Fruit fly (Drosophila melanogaster) whole organism, prepupa: ENCODE data around the gene CG44094.

Source experiments
- Blimp-1 ChIP-seq: fragments of 200-800 bp; sonication (Bioruptor generic); optimal IDR thresholded peaks from 3 replicates; lab custom pipeline; 2017; ENCODE audit warnings: missing biosample characterization, missing genetic modification characterization, mild to moderate bottlenecking, moderate library complexity, missing genetic modification reagents
- CG10631 ChIP-seq: fragments of 200-800 bp; sonication (Bioruptor generic); optimal IDR thresholded peaks from 2 replicates; lab custom pipeline; 2016; ENCODE audit warnings: missing biosample characterization, missing genetic modification characterization
- CG10669 ChIP-seq: fragments of 200-800 bp; sonication (Bioruptor generic); optimal IDR thresholded peaks from 3 replicates; lab custom pipeline; 2018; ENCODE audit warnings: missing biosample characterization, mild to moderate bottlenecking, missing genetic modification characterization, moderate library complexity
- CG11294 ChIP-seq: fragments of 200-800 bp; sonication (Bioruptor generic); IDR thresholded peaks from 2 replicates; pipeline ENCODE4 v1.3.6; 2022; ENCODE audit warnings: missing biosample characterization, missing genetic modification characterization
- CG11762 ChIP-seq: fragments of 200-800 bp; sonication (Bioruptor generic); optimal IDR thresholded peaks from 3 replicates; lab custom pipeline; 2016; ENCODE audit warnings: missing biosample characterization, missing genetic modification characterization; ENCODE audit not compliant: insufficient read depth
- CG11902 ChIP-seq: fragments of 200-800 bp; sonication (Bioruptor generic); optimal IDR thresholded peaks from 3 replicates; lab custom pipeline; 2016; ENCODE audit warnings: missing biosample characterization, missing genetic modification characterization
- CG15336 ChIP-seq: fragments of 200-800 bp; sonication (Bioruptor generic); IDR thresholded peaks from 2 replicates; pipeline ENCODE4 v1.3.6; 2022; ENCODE audit warnings: missing biosample characterization, missing genetic modification characterization
- CG1621 ChIP-seq: fragments of 200-800 bp; sonication (Bioruptor generic); optimal IDR thresholded peaks from 3 replicates; lab custom pipeline; 2018; ENCODE audit warnings: missing biosample characterization, mild to moderate bottlenecking, missing genetic modification characterization
- CG16779 ChIP-seq: fragments of 200-800 bp; sonication (Bioruptor generic); optimal IDR thresholded peaks from 3 replicates; lab custom pipeline; 2017; ENCODE audit warnings: missing biosample characterization, mild to moderate bottlenecking, missing genetic modification characterization
- CG3032 ChIP-seq: fragments of 200-800 bp; optimal IDR thresholded peaks from 2 replicates; lab custom pipeline; 2019; ENCODE audit warnings: missing biosample characterization, mild to moderate bottlenecking, missing genetic modification characterization, moderate library complexity
- CG31627 ChIP-seq: fragments of 200-800 bp; sonication (Bioruptor generic); optimal IDR thresholded peaks from 3 replicates; lab custom pipeline; 2016; ENCODE audit warnings: missing biosample characterization, missing genetic modification characterization
- CG32006 ChIP-seq: fragments of 200-800 bp; sonication (Bioruptor generic); optimal IDR thresholded peaks from 3 replicates; lab custom pipeline; 2017; ENCODE audit warnings: missing biosample characterization, mild to moderate bottlenecking, missing genetic modification characterization
- CG34406 ChIP-seq: fragments of 200-800 bp; sonication (Bioruptor generic); optimal IDR thresholded peaks from 3 replicates; lab custom pipeline; 2016; ENCODE audit warnings: missing biosample characterization, missing genetic modification characterization
- CG3919 ChIP-seq: fragments of 200-800 bp; sonication (Bioruptor generic); optimal IDR thresholded peaks from 3 replicates; lab custom pipeline; 2016; ENCODE audit warnings: missing biosample characterization, missing genetic modification characterization
- CG4318 ChIP-seq: fragments of 200-800 bp; sonication (Bioruptor generic); optimal IDR thresholded peaks from 3 replicates; lab custom pipeline; 2017; ENCODE audit warnings: missing biosample characterization, mild to moderate bottlenecking, missing genetic modification characterization
- CG6808 ChIP-seq: fragments of 200-800 bp; sonication (Bioruptor generic); optimal IDR thresholded peaks from 3 replicates; lab custom pipeline; 2017; ENCODE audit warnings: missing biosample characterization, missing genetic modification characterization, mild to moderate bottlenecking, moderate library complexity, missing genetic modification reagents
- CG6854 ChIP-seq: fragments of 200-800 bp; sonication (Bioruptor generic); optimal IDR thresholded peaks from 2 replicates; lab custom pipeline; 2017; ENCODE audit warnings: missing biosample characterization, mild to moderate bottlenecking, missing genetic modification characterization
- CG7368 ChIP-seq: fragments of 200-800 bp; sonication (Bioruptor generic); optimal IDR thresholded peaks from 3 replicates; lab custom pipeline; 2016; ENCODE audit warnings: missing biosample characterization, missing genetic modification characterization
- CG8632 ChIP-seq: fragments of 200-800 bp; sonication (Bioruptor generic); optimal IDR thresholded peaks from 3 replicates; lab custom pipeline; 2016; ENCODE audit warnings: missing biosample characterization, missing genetic modification characterization
- CG9139 ChIP-seq: fragments of 200-800 bp; sonication (Bioruptor generic); optimal IDR thresholded peaks from 3 replicates; lab custom pipeline; 2017; ENCODE audit warnings: missing biosample characterization, mild to moderate bottlenecking, missing genetic modification characterization
- Eip75B ChIP-seq: fragments of 200-800 bp; sonication (Bioruptor generic); optimal IDR thresholded peaks from 3 replicates; lab custom pipeline; 2016; ENCODE audit warnings: missing biosample characterization, missing genetic modification characterization
- Eip78C ChIP-seq: fragments of 200-800 bp; sonication (Bioruptor generic); peaks from one replicate; lab custom pipeline; 2016; ENCODE audit warnings: missing biosample characterization, missing genetic modification characterization
- Eip93F ChIP-seq: fragments of 200-800 bp; sonication (Bioruptor generic); optimal IDR thresholded peaks from 2 replicates; lab custom pipeline; 2016; ENCODE audit warnings: missing biosample characterization, mild to moderate bottlenecking, missing genetic modification characterization
- Ets21C ChIP-seq: fragments of 200-800 bp; sonication (Bioruptor generic); optimal IDR thresholded peaks from 3 replicates; lab custom pipeline; 2016; ENCODE audit warnings: missing biosample characterization, missing genetic modification characterization
- Ets96B ChIP-seq: fragments of 200-800 bp; optimal IDR thresholded peaks from 2 replicates; lab custom pipeline; 2019; ENCODE audit warnings: missing biosample characterization, mild to moderate bottlenecking, missing genetic modification characterization, moderate library complexity
- Gug ChIP-seq: fragments of 200-800 bp; sonication (Bioruptor generic); IDR thresholded peaks from 2 replicates; pipeline ENCODE4 v1.3.6; 2022; ENCODE audit warnings: missing biosample characterization, missing genetic modification characterization
- Hr38 ChIP-seq: sonication (Bioruptor generic); optimal IDR thresholded peaks from 2 replicates; lab custom pipeline; 2016; ENCODE audit warnings: missing biosample characterization, missing genetic modification characterization
- Hr39 ChIP-seq: fragments of 200-800 bp; sonication (Bioruptor generic); optimal IDR thresholded peaks from 2 replicates; lab custom pipeline; 2016; ENCODE audit warnings: missing biosample characterization, missing genetic modification characterization
- Hr4 ChIP-seq: fragments of 200-800 bp; sonication (Bioruptor generic); optimal IDR thresholded peaks from 3 replicates; lab custom pipeline; 2016; ENCODE audit warnings: missing biosample characterization, missing genetic modification characterization
- Lpt ChIP-seq: fragments of 200-800 bp; sonication (Bioruptor generic); optimal IDR thresholded peaks from 3 replicates; lab custom pipeline; 2016; ENCODE audit warnings: missing biosample characterization, missing genetic modification characterization
- Met ChIP-seq: fragments of 200-800 bp; sonication (Bioruptor generic); optimal IDR thresholded peaks from 3 replicates; lab custom pipeline; 2016; ENCODE audit warnings: missing biosample characterization, missing genetic modification characterization
- OdsH ChIP-seq: fragments of 200-800 bp; sonication (Bioruptor generic); optimal IDR thresholded peaks from 3 replicates; lab custom pipeline; 2016; ENCODE audit warnings: missing biosample characterization, missing genetic modification characterization
- Smox ChIP-seq: fragments of 200-800 bp; sonication (Bioruptor generic); optimal IDR thresholded peaks from 3 replicates; lab custom pipeline; 2016; ENCODE audit warnings: missing biosample characterization, missing genetic modification characterization
- Sox102F ChIP-seq: fragments of 200-800 bp; sonication (Bioruptor generic); optimal IDR thresholded peaks from 2 replicates; lab custom pipeline; 2016; ENCODE audit warnings: missing biosample characterization, mild to moderate bottlenecking, missing genetic modification characterization
- Sox14 ChIP-seq: fragments of 200-800 bp; sonication (Bioruptor generic); optimal IDR thresholded peaks from 3 replicates; lab custom pipeline; 2016; ENCODE audit warnings: missing biosample characterization, missing genetic modification characterization
- Sox15 ChIP-seq: fragments of 200-800 bp; sonication (Bioruptor generic); optimal IDR thresholded peaks from 3 replicates; lab custom pipeline; 2016; ENCODE audit warnings: missing biosample characterization, missing genetic modification characterization
- achi ChIP-seq: fragments of 200-800 bp; sonication (Bioruptor generic); optimal IDR thresholded peaks from 3 replicates; lab custom pipeline; 2016; ENCODE audit warnings: missing biosample characterization, missing genetic modification characterization
- acj6 ChIP-seq: fragments of 200-800 bp; sonication (Bioruptor generic); optimal IDR thresholded peaks from 3 replicates; lab custom pipeline; 2016; ENCODE audit warnings: missing biosample characterization, missing genetic modification characterization
- dac ChIP-seq: fragments of 200-800 bp; sonication (Bioruptor generic); optimal IDR thresholded peaks from 2 replicates; lab custom pipeline; 2017; ENCODE audit warnings: missing biosample characterization, mild to moderate bottlenecking, missing genetic modification characterization
- eg ChIP-seq: fragments of 200-800 bp; sonication (Bioruptor generic); IDR thresholded peaks from 3 replicates; pipeline ENCODE4 v1.3.6; 2022; ENCODE audit warnings: missing biosample characterization, missing genetic modification characterization
- fkh ChIP-seq: fragments of 200-800 bp; sonication (Bioruptor generic); optimal IDR thresholded peaks from 3 replicates; lab custom pipeline; 2017; ENCODE audit warnings: missing biosample characterization, mild to moderate bottlenecking, missing genetic modification characterization, moderate library complexity
- lz ChIP-seq: fragments of 200-800 bp; sonication (Bioruptor generic); optimal IDR thresholded peaks from 3 replicates; lab custom pipeline; 2016; ENCODE audit warnings: missing biosample characterization, missing genetic modification characterization
- net ChIP-seq: fragments of 200-800 bp; sonication (Bioruptor generic); optimal IDR thresholded peaks from 3 replicates; lab custom pipeline; 2016; ENCODE audit warnings: missing biosample characterization, missing genetic modification characterization
- spab ChIP-seq: fragments of 200-800 bp; sonication (Bioruptor generic); optimal IDR thresholded peaks from 2 replicates; lab custom pipeline; 2017; ENCODE audit warnings: missing biosample characterization, mild to moderate bottlenecking, missing genetic modification characterization, missing genetic modification reagents
- ss ChIP-seq, 2 experiments: fragments of 200-800 bp; sonication (Bioruptor generic); optimal IDR thresholded peaks; 2 replicates in 1 of 2; 3 replicates in 1 of 2; lab custom pipeline; 2017 to 2018; ENCODE audit warnings: mild to moderate bottlenecking in 2 of 2, missing biosample characterization in 2 of 2, missing genetic modification characterization in 2 of 2, moderate library complexity in 1 of 2
- svp ChIP-seq: fragments of 200-800 bp; sonication (Bioruptor generic); peaks from one replicate; lab custom pipeline; 2016; ENCODE audit warnings: missing biosample characterization, missing genetic modification characterization

The CG44094 gene

DNA sequence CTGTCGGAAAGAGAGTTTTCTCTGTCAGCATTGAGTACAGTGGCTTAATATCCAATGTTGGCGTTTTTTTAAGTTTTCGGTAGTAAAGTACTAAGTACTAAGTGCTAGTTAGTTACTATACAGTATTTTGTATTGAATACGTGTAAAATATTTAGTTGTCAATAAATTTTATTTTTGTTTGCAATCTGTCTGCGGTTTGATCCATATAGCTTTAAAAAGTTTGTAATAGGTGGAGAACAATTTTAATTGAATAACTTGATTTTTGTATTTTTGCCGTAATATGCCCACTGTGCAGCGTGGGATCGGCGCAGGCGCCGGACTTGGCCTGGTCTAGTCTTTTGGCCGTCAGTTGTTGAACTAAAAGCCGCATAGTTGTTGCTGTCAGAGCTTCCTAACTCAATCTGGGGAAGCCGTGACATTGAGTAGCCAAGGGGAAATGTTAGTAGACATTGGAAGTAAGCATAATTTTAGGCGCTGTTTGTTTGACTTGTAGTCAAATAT, 18.0 kb downstream of the CG44094 start (continued):
- TF ChIP-seq CG10669 (GFP tag; lab: Kevin White, UChicago) = peak; percentile 72
- TF ChIP-seq CG11762 (GFP tag; lab: Kevin White, UChicago) = peak; percentile 48
- TF ChIP-seq CG16779 (tag; lab: Kevin White, UChicago) = peak; percentile 58
- TF ChIP-seq CG11294 = peak; percentile 59; the same call in 1 of the 2 replicates
- TF ChIP-seq Hr39 (GFP tag; lab: Kevin White, UChicago) = peak; percentile 28
- peak; percentile 87 for TF ChIP-seq dac (GFP tag; lab: Kevin White, UChicago)
- TF ChIP-seq Ets21C (GFP tag; lab: Kevin White, UChicago) = peak; percentile 15
- peak; percentile 84 for TF ChIP-seq svp (GFP tag; lab: Kevin White, UChicago)
- TF ChIP-seq Sox102F (GFP tag; lab: Kevin White, UChicago) = peak; percentile 49
- peak in 1 of 2 experiments; percentile 69 for TF ChIP-seq ss (GFP tag; optimal IDR thresholded peaks at IDR 0.05; lab: Kevin White, UChicago)
- TF ChIP-seq eg (GFP tag; lab: Robert Waterston, UW) = peak; percentile 81
- TF ChIP-seq Eip93F (GFP tag; lab: Kevin White, UChicago) = no peak
- no peak for TF ChIP-seq CG11902
- peak; percentile 73 for TF ChIP-seq Ets96B
- TF ChIP-seq lz = peak; percentile 67
- TF ChIP-seq Met = peak; percentile 63

- TF ChIP-seq lz (no peak), CG34406 (GFP tag; lab: Kevin White, UChicago) (peak; percentile 40), CG6808 (peak; percentile 56), CG7368 (GFP tag; lab: Kevin White, UChicago) (no peak), Blimp-1 (GFP tag; lab: Kevin White, UChicago) (no peak), CG15336 (GFP tag; lab: Robert Waterston, UW) (peak; percentile 76), CG3032 (tag; lab: Kevin White, UChicago) (peak; percentile 33), CG9139 (GFP tag; lab: Kevin White, UChicago) (peak; percentile 4), Hr39 (GFP tag; lab: Kevin White, UChicago) (no peak), CG4318 (GFP tag; lab: Kevin White, UChicago) (no peak), Sox102F (GFP tag; lab: Kevin White, UChicago) (no peak), spab (GFP tag; lab: Kevin White, UChicago) (peak; percentile 28), Eip75B (GFP tag; lab: Kevin White, UChicago) (peak; percentile 32), Hr4 (GFP tag; lab: Kevin White, UChicago) (peak; percentile 43), Eip78C (peak; percentile 26), OdsH (GFP tag; lab: Kevin White, UChicago) (no peak), net (GFP tag; lab: Kevin White, UChicago) (peak; percentile 74), Sox14 (GFP tag; lab: Kevin White, UChicago) (peak; percentile 3), ss (GFP tag; optimal IDR thresholded peaks at IDR 0.05; lab: Kevin White, UChicago) (peak; percentile 21 to 52), CG6854 (no peak), Lpt (GFP tag; lab: Kevin White, UChicago) (peak; percentile 65), eg (GFP tag; lab: Robert Waterston, UW) (peak; percentile 95), Smox (GFP tag; lab: Kevin White, UChicago) (no peak), CG8632 (peak; percentile 0), Hr38 (GFP tag; lab: Kevin White, UChicago) (no peak), CG3919 (GFP tag; lab: Kevin White, UChicago) (peak; percentile 12), Gug (GFP tag; lab: Robert Waterston, UW) (peak; percentile 68), CG32006 (GFP tag; lab: Kevin White, UChicago) (peak; percentile 78), Met (no peak), Sox15 (GFP tag; lab: Kevin White, UChicago) (no peak), Ets96B (peak; percentile 43), CG16779 (tag; lab: Kevin White, UChicago) (peak; percentile 77), CG11294 (no peak; the same call in 1 of the 2 replicates), fkh (GFP tag; lab: Kevin White, UChicago) (peak; percentile 5), CG10631 (GFP tag; lab: Kevin White, UChicago) (peak; percentile 17), achi (GFP tag; lab: Kevin White, UChicago) (peak; percentile 63), CG31627 (no peak), CG1621 (tag; lab: Kevin White, UChicago) (peak; percentile 32), acj6 (GFP tag; lab: Kevin White, UChicago) (no peak), Ets21C (GFP tag; lab: Kevin White, UChicago) (no peak)
Observed at dm6 chr3R:14557480-14558354, 18.7 kb downstream of the CG44094 start, which contains the start of gene Pde6. Gene Pde6 (minus strand): TSS chr3R:14558304.
